Fruit fly (Drosophila melanogaster) whole organism, pupa: ENCODE data around the gene AcCoAS.

Experiments
- CG10348 ChIP-seq: fragments of 200-800 bp; sonication (Bioruptor generic); IDR thresholded peaks from 2 replicates; pipeline ENCODE4 v1.3.6; 2022; ENCODE audit warnings: missing biosample characterization, missing genetic modification characterization
- CG12605 ChIP-seq: fragments of 200-800 bp; sonication (Bioruptor generic); IDR thresholded peaks from 2 replicates; pipeline ENCODE4 v1.3.6; 2022; ENCODE audit warnings: missing biosample characterization, missing genetic modification characterization
- CG13204 ChIP-seq: fragments of 200-800 bp; sonication (Bioruptor generic); optimal IDR thresholded peaks from 2 replicates; lab custom pipeline; 2018; ENCODE audit warnings: missing biosample characterization, mild to moderate bottlenecking, missing genetic modification characterization, moderate library complexity
- CG14655 ChIP-seq: fragments of 200-800 bp; sonication (Bioruptor generic); optimal IDR thresholded peaks from 3 replicates; lab custom pipeline; 2017; ENCODE audit warnings: mild to moderate bottlenecking, missing biosample characterization, missing genetic modification reagents, missing genetic modification characterization
- CG15710 ChIP-seq: fragments of 200-800 bp; sonication (Bioruptor generic); optimal IDR thresholded peaks from 2 replicates; lab custom pipeline; 2018; ENCODE audit warnings: missing biosample characterization, mild to moderate bottlenecking, missing genetic modification characterization, moderate library complexity
- CG17806 ChIP-seq: fragments of 200-800 bp; sonication (Bioruptor generic); optimal IDR thresholded peaks from 2 replicates; lab custom pipeline; 2018; ENCODE audit warnings: missing biosample characterization, mild to moderate bottlenecking, missing genetic modification characterization, moderate library complexity
- CG32121 ChIP-seq: fragments of 200-800 bp; sonication (Bioruptor generic); IDR thresholded peaks from 2 replicates; pipeline ENCODE4 v1.3.6; 2022; ENCODE audit warnings: missing biosample characterization, missing genetic modification characterization
- CG34367 ChIP-seq: fragments of 200-800 bp; sonication (Bioruptor generic); optimal IDR thresholded peaks from 2 replicates; lab custom pipeline; 2018; ENCODE audit warnings: missing biosample characterization, mild to moderate bottlenecking, missing genetic modification characterization
- CG4496 ChIP-seq: fragments of 200-800 bp; sonication (Bioruptor generic); IDR thresholded peaks from 3 replicates; pipeline ENCODE4 v1.3.6; 2022; ENCODE audit warnings: missing biosample characterization, missing genetic modification characterization
- CG8159 ChIP-seq: fragments of 200-800 bp; sonication (Bioruptor generic); optimal IDR thresholded peaks from 3 replicates; lab custom pipeline; 2018; ENCODE audit warnings: missing biosample characterization, mild to moderate bottlenecking, missing genetic modification characterization, moderate library complexity
- CG8301 ChIP-seq: fragments of 200-800 bp; sonication (Bioruptor generic); optimal IDR thresholded peaks from 2 replicates; lab custom pipeline; 2018; ENCODE audit warnings: missing biosample characterization, mild to moderate bottlenecking, missing genetic modification characterization
- CG9948 ChIP-seq: fragments of 200-800 bp; sonication (Bioruptor generic); optimal IDR thresholded peaks from 2 replicates; lab custom pipeline; 2018; ENCODE audit warnings: missing biosample characterization, mild to moderate bottlenecking, missing genetic modification characterization, moderate library complexity
- D1 ChIP-seq: fragments of 200-800 bp; sonication (Bioruptor generic); optimal IDR thresholded peaks from 2 replicates; lab custom pipeline; 2018; ENCODE audit warnings: missing biosample characterization, mild to moderate bottlenecking, missing genetic modification characterization, moderate library complexity
- EcR ChIP-seq: fragments of 200-800 bp; sonication (Bioruptor generic); optimal IDR thresholded peaks from 3 replicates; lab custom pipeline; 2019; ENCODE audit warnings: missing biosample characterization, missing genetic modification characterization, mild to moderate bottlenecking, moderate library complexity, missing genetic modification reagents
- Ets98B ChIP-seq: fragments of 200-800 bp; sonication (Bioruptor generic); IDR thresholded peaks from 2 replicates; pipeline ENCODE4 v1.3.6; 2022; ENCODE audit warnings: missing biosample characterization, missing genetic modification characterization
- Pif1A ChIP-seq: fragments of 200-800 bp; sonication (Bioruptor generic); optimal IDR thresholded peaks from 3 replicates; lab custom pipeline; 2016; ENCODE audit warnings: missing biosample characterization, missing genetic modification characterization
- Pif1B ChIP-seq: fragments of 200-800 bp; sonication (Bioruptor generic); optimal IDR thresholded peaks from 3 replicates; lab custom pipeline; 2016; ENCODE audit warnings: missing biosample characterization, missing genetic modification characterization
- Snoo ChIP-seq: fragments of 200-800 bp; sonication (Bioruptor generic); optimal IDR thresholded peaks from 3 replicates; lab custom pipeline; 2017; ENCODE audit warnings: missing biosample characterization, mild to moderate bottlenecking, missing genetic modification characterization, inconsistent platforms
- fd96Ca ChIP-seq: fragments of 200-800 bp; sonication (Bioruptor generic); IDR thresholded peaks from 3 replicates; pipeline ENCODE4 v1.3.6; 2022; ENCODE audit warnings: missing biosample characterization, missing genetic modification characterization
- gl ChIP-seq: fragments of 200-800 bp; sonication (Bioruptor generic); optimal IDR thresholded peaks from 2 replicates; lab custom pipeline; 2018; ENCODE audit warnings: missing biosample characterization, mild to moderate bottlenecking, missing genetic modification characterization
- rn ChIP-seq: fragments of 200-800 bp; sonication (Bioruptor generic); IDR thresholded peaks from 2 replicates; pipeline ENCODE4 v1.3.6; 2022; ENCODE audit warnings: missing biosample characterization, missing genetic modification characterization

Gene AcCoAS

dm6 chr3L:21238377-21238776 lies 41.7 kb downstream of the AcCoAS start:
- TF ChIP-seq CG12605 (GFP tag; lab: Robert Waterston, UW) (no peak), Ets98B (GFP tag; lab: Robert Waterston, UW) (0 out of 2 replicates have a peak, but pooled peaks have one; percentile 9), CG13204 (GFP tag; lab: Kevin White, UChicago) (no peak), rn (GFP tag; lab: Robert Waterston, UW) (no peak), CG14655 (GFP tag; lab: Kevin White, UChicago) (no peak), Pif1A (GFP tag; lab: Kevin White, UChicago) (no peak), CG34367 (tag; lab: Kevin White, UChicago) (no peak), CG8301 (tag; lab: Kevin White, UChicago) (no peak), CG32121 (GFP tag; lab: Robert Waterston, UW) (0 out of 2 replicates have a peak, but pooled peaks have one; percentile 10), gl (tag; lab: Kevin White, UChicago) (no peak), CG10348 (no peak), Snoo (tag; lab: Kevin White, UChicago) (no peak), CG4496 (GFP tag; lab: Robert Waterston, UW) (no peak), EcR (GFP tag; lab: Kevin White, UChicago) (peak; percentile 82), fd96Ca (GFP tag; lab: Robert Waterston, UW) (no peak), Pif1B (GFP tag; lab: Kevin White, UChicago) (no peak), CG15710 (tag; lab: Kevin White, UChicago) (no peak), CG17806 (tag; lab: Kevin White, UChicago) (no peak), D1 (tag; lab: Kevin White, UChicago) (no peak), CG9948 (tag; lab: Kevin White, UChicago) (no peak), CG8159 (tag; lab: Kevin White, UChicago) (no peak)

- TF ChIP-seq CG12605 (GFP tag; lab: Robert Waterston, UW) (peak; percentile 91), CG32121 (GFP tag; lab: Robert Waterston, UW) (peak; percentile 85), CG4496 (GFP tag; lab: Robert Waterston, UW) (peak; percentile 82), D1 (tag; lab: Kevin White, UChicago) (no peak), Pif1A (GFP tag; lab: Kevin White, UChicago) (peak; percentile 38), CG10348 (no peak), EcR (GFP tag; lab: Kevin White, UChicago) (peak; percentile 94), CG15710 (tag; lab: Kevin White, UChicago) (no peak), fd96Ca (GFP tag; lab: Robert Waterston, UW) (peak; percentile 52; the same call in 1 of the 3 replicates), gl (tag; lab: Kevin White, UChicago) (no peak), Ets98B (GFP tag; lab: Robert Waterston, UW) (peak; percentile 72), rn (GFP tag; lab: Robert Waterston, UW) (peak; percentile 42; the same call in 1 of the 2 replicates), CG34367 (tag; lab: Kevin White, UChicago) (no peak), CG8301 (tag; lab: Kevin White, UChicago) (peak; percentile 72), CG13204 (GFP tag; lab: Kevin White, UChicago) (peak; percentile 39), CG14655 (GFP tag; lab: Kevin White, UChicago) (peak; percentile 83)
- TF ChIP-seq, all 21 proteins: peak for 11
These were observed 43.0 kb downstream of the AcCoAS start for dm6 chr3L:21236959-21237551.

- no peak for TF ChIP-seq CG4496 (GFP tag; lab: Robert Waterston, UW)
- TF ChIP-seq fd96Ca (GFP tag; lab: Robert Waterston, UW) = no peak
- no peak for TF ChIP-seq gl (tag; lab: Kevin White, UChicago)
- no peak for TF ChIP-seq CG32121 (GFP tag; lab: Robert Waterston, UW)
- TF ChIP-seq Pif1B (GFP tag; lab: Kevin White, UChicago) = no peak
- TF ChIP-seq CG8159 (tag; lab: Kevin White, UChicago) = no peak
- TF ChIP-seq, all 21 proteins: peak for 0
These were observed 49.3 kb downstream of the AcCoAS start for dm6 chr3L:21230762-21231161.

- TF ChIP-seq rn (GFP tag; lab: Robert Waterston, UW) (peak; percentile 38; the same call in 1 of the 2 replicates), CG32121 (GFP tag; lab: Robert Waterston, UW) (peak; percentile 72), CG14655 (GFP tag; lab: Kevin White, UChicago) (peak; percentile 77), Pif1A (GFP tag; lab: Kevin White, UChicago) (peak; percentile 39), CG12605 (GFP tag; lab: Robert Waterston, UW) (peak; percentile 41; the same call in 1 of the 2 replicates), Ets98B (GFP tag; lab: Robert Waterston, UW) (peak; percentile 75), Snoo (tag; lab: Kevin White, UChicago) (no peak), fd96Ca (GFP tag; lab: Robert Waterston, UW) (peak; percentile 82; the same call in 2 of the 3 replicates), Pif1B (GFP tag; lab: Kevin White, UChicago) (peak; percentile 20), CG8159 (tag; lab: Kevin White, UChicago) (no peak), CG13204 (GFP tag; lab: Kevin White, UChicago) (no peak), CG8301 (tag; lab: Kevin White, UChicago) (peak; percentile 71), CG4496 (GFP tag; lab: Robert Waterston, UW) (peak; percentile 78)
These were observed 50.3 kb downstream of the AcCoAS start for dm6 chr3L:21229764-21230163.

dm6 chr3L:21226309-21226708 lies 53.7 kb downstream of the AcCoAS start, which contains the start of gene Eip78C:
TSS of gene Eip78C (plus strand) at chr3L:21226609.
- 0 out of 2 replicates have a peak, but pooled peaks have one; percentile 29 for TF ChIP-seq CG32121 (GFP tag; lab: Robert Waterston, UW)
- peak; percentile 50; the same call in 1 of the 3 replicates for TF ChIP-seq fd96Ca (GFP tag; lab: Robert Waterston, UW)
- no peak for TF ChIP-seq Pif1B (GFP tag; lab: Kevin White, UChicago)
- TF ChIP-seq Pif1A (GFP tag; lab: Kevin White, UChicago) = no peak
- peak; percentile 41; the same call in 1 of the 2 replicates for TF ChIP-seq Ets98B (GFP tag; lab: Robert Waterston, UW)
- TF ChIP-seq CG14655 (GFP tag; lab: Kevin White, UChicago) = peak; percentile 6
